Worm (Caenorhabditis elegans): ENCODE results near the gene nlp-82.

DNA sequence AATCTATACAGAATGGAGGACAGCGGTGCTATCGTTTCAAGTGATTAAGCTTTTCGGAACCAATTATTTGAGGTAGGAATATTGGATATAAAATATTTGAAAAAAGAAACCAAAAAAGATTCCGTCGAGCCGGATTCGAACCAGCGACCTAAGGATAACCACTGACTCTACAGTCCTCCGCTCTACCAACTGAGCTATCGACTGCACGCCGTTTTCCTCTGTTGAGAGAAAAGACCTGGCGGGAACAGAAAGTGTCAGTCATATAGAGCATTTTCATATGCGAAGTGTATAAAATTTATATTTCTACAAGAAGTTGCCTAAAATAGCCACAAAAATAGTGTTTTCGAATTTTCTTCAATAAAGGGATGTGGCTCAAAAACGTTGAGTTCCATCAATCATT is 42.4 kb downstream of the nlp-82 start:
- TF ChIP-seq tra-1 (GFP tag; IDR thresholded peaks at IDR 0.05), result peak; percentile 59; the same call in 1 of the 2 replicates
- peak; percentile 75 for TF ChIP-seq lim-7 (GFP tag; IDR thresholded peaks at IDR 0.05)
- no peak for TF ChIP-seq set-16 (GFP tag; IDR thresholded peaks at IDR 0.05)
- TF ChIP-seq daf-8 (GFP tag; IDR thresholded peaks at IDR 0.05), result no peak
- peak; percentile 12 for TF ChIP-seq lin-13 (GFP tag; optimal IDR thresholded peaks at IDR 0.05)
- TF ChIP-seq skn-1 (tag; optimal IDR thresholded peaks at IDR 0.05), result no peak
- TF ChIP-seq rbr-2 (tag; optimal IDR thresholded peaks at IDR 0.05), result peak; percentile 23
- peak; percentile 83 for TF ChIP-seq snpc-4 (tag; optimal IDR thresholded peaks at IDR 0.05)
- 0 out of 2 replicates have a peak, but pooled peaks have one; percentile 64 for TF ChIP-seq nhr-42 (GFP tag; IDR thresholded peaks at IDR 0.05)
- peak; percentile 43 for TF ChIP-seq hlh-30 (tag; optimal IDR thresholded peaks at IDR 0.05; ENCODE audit: insufficient read depth)
- TF ChIP-seq daf-16 (GFP tag; optimal IDR thresholded peaks at IDR 0.05), result peak; percentile 56 to 75
- TF ChIP-seq daf-16 (tag; optimal IDR thresholded peaks at IDR 0.05), result peak; percentile 57
- TF ChIP-seq ama-1 (optimal IDR thresholded peaks at IDR 0.05), result no peak
- TF ChIP-seq egl-27 (tag; optimal IDR thresholded peaks at IDR 0.05), result no peak
- no peak for TF ChIP-seq ces-1 (GFP tag; optimal IDR thresholded peaks at IDR 0.05)

All from whole organism, L4 larva.